Fruit fly (Drosophila melanogaster) whole organism, embryonic: ENCODE data around the gene bor.
A peak's percentile ranks its signal among the peaks of the same experiment; 100 is the strongest.

ENCODE experiments used
- Bdp1 ChIP-seq: fragments of 200-800 bp; sonication (Bioruptor generic); optimal IDR thresholded peaks from 3 replicates; lab custom pipeline; 2016; ENCODE audit warnings: missing biosample characterization, missing genetic modification characterization
- BtbVII ChIP-seq: fragments of 200-800 bp; sonication (Bioruptor generic); optimal IDR thresholded peaks from 3 replicates; lab custom pipeline; 2017; ENCODE audit warnings: missing biosample characterization, mild to moderate bottlenecking, missing genetic modification characterization
- C15 ChIP-seq: fragments of 200-800 bp; sonication (Bioruptor generic); IDR thresholded peaks from 3 replicates; pipeline ENCODE4 v1.3.6; 2022; ENCODE audit warnings: missing biosample characterization, missing genetic modification characterization
- CG10654 ChIP-seq: fragments of 200-800 bp; sonication (Bioruptor generic); optimal IDR thresholded peaks from 2 replicates; lab custom pipeline; 2016; ENCODE audit warnings: missing biosample characterization, missing genetic modification characterization
- CG1529 ChIP-seq: fragments of 200-800 bp; sonication (Bioruptor generic); optimal IDR thresholded peaks from 3 replicates; lab custom pipeline; 2018; ENCODE audit warnings: missing biosample characterization, missing genetic modification characterization
- CG15514 ChIP-seq: fragments of 200-800 bp; sonication (Bioruptor generic); optimal IDR thresholded peaks from 3 replicates; lab custom pipeline; 2017; ENCODE audit warnings: missing biosample characterization, missing genetic modification characterization, mild to moderate bottlenecking, moderate library complexity, missing genetic modification reagents
- CG2712 ChIP-seq: fragments of 200-800 bp; optimal IDR thresholded peaks from 3 replicates; lab custom pipeline; 2019; ENCODE audit warnings: missing biosample characterization, mild to moderate bottlenecking, missing genetic modification characterization, moderate library complexity
- CG2889 ChIP-seq: fragments of 200-800 bp; sonication (Bioruptor generic); IDR thresholded peaks from 3 replicates; pipeline ENCODE4 v1.3.6; 2022; ENCODE audit warnings: missing biosample characterization, missing genetic modification characterization
- CG32772 ChIP-seq: fragments of 200-800 bp; sonication (Bioruptor generic); IDR thresholded peaks from 2 replicates; pipeline ENCODE4 v1.3.6; 2022; ENCODE audit warnings: missing biosample characterization, missing genetic modification characterization
- CG3838 ChIP-seq: fragments of 200-800 bp; sonication (Bioruptor generic); optimal IDR thresholded peaks from 3 replicates; lab custom pipeline; 2016; ENCODE audit warnings: missing biosample characterization, missing genetic modification characterization
- CG4404 ChIP-seq: fragments of 200-800 bp; sonication (Bioruptor generic); IDR thresholded peaks from 2 replicates; pipeline ENCODE4 v1.3.6; 2022; ENCODE audit warnings: missing biosample characterization, missing genetic modification characterization
- CG6765 ChIP-seq: fragments of 200-800 bp; sonication (Bioruptor generic); optimal IDR thresholded peaks from 3 replicates; lab custom pipeline; 2017; ENCODE audit warnings: missing biosample characterization, mild to moderate bottlenecking, missing genetic modification characterization
- CG6791 ChIP-seq: fragments of 200-800 bp; sonication (Bioruptor generic); IDR thresholded peaks from 3 replicates; pipeline ENCODE4 v1.3.6; 2022; ENCODE audit warnings: missing biosample characterization, missing genetic modification characterization; ENCODE audit not compliant: partially characterized antibody
- CG8281 ChIP-seq: fragments of 200-800 bp; sonication (Bioruptor generic); optimal IDR thresholded peaks from 2 replicates; lab custom pipeline; 2018; ENCODE audit warnings: missing biosample characterization, mild to moderate bottlenecking, missing genetic modification characterization, moderate library complexity
- CTCF ChIP-seq: fragments of 200-800 bp; sonication (Bioruptor generic); optimal IDR thresholded peaks from 2 replicates; lab custom pipeline; 2017; ENCODE audit warnings: missing biosample characterization, mild to moderate bottlenecking, missing genetic modification characterization, moderate library complexity
- Dip2 ChIP-seq: fragments of 200-800 bp; sonication (Bioruptor generic); IDR thresholded peaks from 2 replicates; pipeline ENCODE4 v1.3.6; 2022; ENCODE audit warnings: missing biosample characterization, missing genetic modification characterization
- Doc2 ChIP-seq: fragments of 200-800 bp; sonication (Bioruptor generic); IDR thresholded peaks from 2 replicates; pipeline ENCODE4 v1.3.6; 2022; ENCODE audit warnings: missing biosample characterization, missing genetic modification characterization
- Gsc ChIP-seq: fragments of 200-800 bp; sonication (Bioruptor generic); IDR thresholded peaks from 2 replicates; pipeline ENCODE4 v1.3.6; 2022; ENCODE audit warnings: missing biosample characterization, missing genetic modification characterization
- HLH4C ChIP-seq: fragments of 200-800 bp; sonication (Bioruptor generic); IDR thresholded peaks from 3 replicates; pipeline ENCODE4 v1.3.6; 2022; ENCODE audit warnings: missing biosample characterization, missing genetic modification characterization; ENCODE audit not compliant: partially characterized antibody
- Hr51 ChIP-seq, 2 experiments: fragments of 200-800 bp; sonication (Bioruptor generic); optimal IDR thresholded peaks; 2 replicates in 1 of 2; 3 replicates in 1 of 2; lab custom pipeline; 2016 to 2018; ENCODE audit warnings: missing biosample characterization in 2 of 2, missing genetic modification characterization in 2 of 2, mild to moderate bottlenecking in 1 of 2, moderate library complexity in 1 of 2
- Hsf ChIP-seq: fragments of 200-800 bp; sonication (Bioruptor generic); optimal IDR thresholded peaks from 3 replicates; lab custom pipeline; 2016; ENCODE audit warnings: missing biosample characterization, missing genetic modification characterization
- Lim3 ChIP-seq: fragments of 200-800 bp; sonication (Bioruptor generic); IDR thresholded peaks from 2 replicates; pipeline ENCODE4 v1.3.6; 2022; ENCODE audit warnings: missing biosample characterization, missing genetic modification characterization
- Lpt ChIP-seq: fragments of >200 bp; optimal IDR thresholded peaks from 2 replicates; lab custom pipeline; 2018; ENCODE audit warnings: missing biosample characterization, missing genetic modification characterization
- Ptx1 ChIP-seq: fragments of 200-800 bp; sonication (Bioruptor generic); IDR thresholded peaks from 2 replicates; pipeline ENCODE4 v1.3.6; 2022; ENCODE audit warnings: missing biosample characterization, missing genetic modification characterization
- bcd ChIP-seq: fragments of 200-800 bp; sonication (Bioruptor generic); optimal IDR thresholded peaks from 2 replicates; lab custom pipeline; 2017; ENCODE audit warnings: missing biosample characterization, mild to moderate bottlenecking, missing genetic modification characterization
- btn ChIP-seq: fragments of 200-800 bp; sonication (Bioruptor generic); optimal IDR thresholded peaks from 2 replicates; lab custom pipeline; 2016; ENCODE audit warnings: missing biosample characterization, missing genetic modification characterization
- croc ChIP-seq: fragments of 200-800 bp; sonication (Bioruptor generic); conservative IDR thresholded peaks from 3 replicates; pipeline ENCODE4 v1.3.6; 2022; ENCODE audit warnings: missing biosample characterization, missing genetic modification characterization
- crp ChIP-seq, 2 experiments: fragments of 200-800 bp; sonication (Bioruptor generic); optimal IDR thresholded peaks; 2 replicates in 1 of 2; 3 replicates in 1 of 2; lab custom pipeline; 2017; ENCODE audit warnings: missing biosample characterization in 2 of 2, missing genetic modification characterization in 2 of 2, mild to moderate bottlenecking in 1 of 2, moderate library complexity in 1 of 2
- dmrt11E ChIP-seq: fragments of 200-800 bp; sonication (Bioruptor generic); optimal IDR thresholded peaks from 3 replicates; lab custom pipeline; 2018; ENCODE audit warnings: missing biosample characterization, mild to moderate bottlenecking, missing genetic modification characterization, moderate library complexity
- fd64A ChIP-seq: fragments of 200-800 bp; sonication (Bioruptor generic); optimal IDR thresholded peaks from 3 replicates; lab custom pipeline; 2018; ENCODE audit warnings: missing biosample characterization, mild to moderate bottlenecking, missing genetic modification characterization
- ftz-f1 ChIP-seq: fragments of 200-800 bp; sonication (Bioruptor generic); optimal IDR thresholded peaks from 2 replicates; lab custom pipeline; 2016; ENCODE audit warnings: missing biosample characterization, missing genetic modification characterization
- gfzf ChIP-seq: fragments of 200-800 bp; sonication (Bioruptor generic); optimal IDR thresholded peaks from 2 replicates; lab custom pipeline; 2016; ENCODE audit warnings: missing biosample characterization, mild to moderate bottlenecking, missing genetic modification characterization, moderate library complexity
- inv ChIP-seq: fragments of 200-800 bp; sonication (Bioruptor generic); IDR thresholded peaks from 2 replicates; pipeline ENCODE4 v1.3.6; 2022; ENCODE audit warnings: missing biosample characterization, missing genetic modification characterization; ENCODE audit not compliant: partially characterized antibody
- jigr1 ChIP-seq: fragments of 200-800 bp; sonication (Bioruptor generic); IDR thresholded peaks from 3 replicates; pipeline ENCODE4 v1.3.6; 2022; ENCODE audit warnings: missing biosample characterization, missing genetic modification characterization
- lab ChIP-seq: fragments of 200-800 bp; sonication (Bioruptor generic); optimal IDR thresholded peaks from 3 replicates; lab custom pipeline; 2017; ENCODE audit warnings: missing biosample characterization, missing genetic modification characterization, mild to moderate bottlenecking, moderate library complexity, missing genetic modification reagents
- nerfin-1 ChIP-seq: fragments of 200-800 bp; sonication (Bioruptor generic); optimal IDR thresholded peaks from 3 replicates; lab custom pipeline; 2019; ENCODE audit warnings: missing biosample characterization, mild to moderate bottlenecking, missing genetic modification characterization, moderate library complexity
- nerfin-2 ChIP-seq: fragments of 200-800 bp; sonication (Bioruptor generic); IDR thresholded peaks from 2 replicates; pipeline ENCODE4 v1.3.6; 2022; ENCODE audit warnings: missing biosample characterization, missing genetic modification characterization; ENCODE audit not compliant: partially characterized antibody
- otp ChIP-seq: fragments of 200-800 bp; sonication (Bioruptor generic); IDR thresholded peaks from 3 replicates; pipeline ENCODE4, ENCODE4 v1.3.6; 2022; ENCODE audit warnings: missing biosample characterization, missing genetic modification characterization
- phol ChIP-seq: fragments of 200-800 bp; sonication (Bioruptor generic); optimal IDR thresholded peaks from 3 replicates; lab custom pipeline; 2018; ENCODE audit warnings: missing biosample characterization, mild to moderate bottlenecking, missing genetic modification characterization, moderate library complexity
- psq ChIP-seq: fragments of 200-800 bp; sonication (Bioruptor generic); optimal IDR thresholded peaks from 2 replicates; lab custom pipeline; 2017; ENCODE audit warnings: missing biosample characterization, missing genetic modification characterization
- sens ChIP-seq: fragments of 200-800 bp; sonication (Bioruptor generic); peaks from one replicate; lab custom pipeline; 2016; ENCODE audit warnings: missing biosample characterization, missing genetic modification characterization
- so ChIP-seq: fragments of 200-800 bp; sonication (Bioruptor generic); IDR thresholded peaks from 3 replicates; pipeline ENCODE4 v1.3.6; 2022; ENCODE audit warnings: missing biosample characterization, missing genetic modification characterization
- sug ChIP-seq: fragments of 200-800 bp; optimal IDR thresholded peaks from 2 replicates; lab custom pipeline; 2019; ENCODE audit warnings: missing biosample characterization, mild to moderate bottlenecking, missing genetic modification characterization, moderate library complexity
- tgo ChIP-seq: fragments of 200-800 bp; sonication (Bioruptor generic); IDR thresholded peaks from 3 replicates; pipeline ENCODE4 v1.3.6; 2022; ENCODE audit warnings: missing biosample characterization, missing genetic modification characterization
- tin ChIP-seq: fragments of 200-800 bp; sonication (Bioruptor generic); optimal IDR thresholded peaks from 3 replicates; lab custom pipeline; 2016; ENCODE audit warnings: missing biosample characterization, missing genetic modification characterization
- tna ChIP-seq: fragments of 200-800 bp; sonication (Bioruptor generic); IDR thresholded peaks from 2 replicates; pipeline ENCODE4 v1.3.6; 2022; ENCODE audit warnings: missing biosample characterization, missing genetic modification characterization; ENCODE audit not compliant: partially characterized antibody
- tx ChIP-seq: fragments of 200-800 bp; sonication (Bioruptor generic); optimal IDR thresholded peaks from 2 replicates; lab custom pipeline; 2016; ENCODE audit warnings: missing biosample characterization, missing genetic modification characterization
- unc-4 ChIP-seq: fragments of 200-800 bp; sonication (Bioruptor generic); IDR thresholded peaks from 2 replicates; pipeline ENCODE4 v1.3.6; 2022; ENCODE audit warnings: missing biosample characterization, missing genetic modification characterization; ENCODE audit not compliant: partially characterized antibody
- vfl ChIP-seq: fragments of 200-800 bp; sonication (Bioruptor generic); optimal IDR thresholded peaks from 2 replicates; lab custom pipeline; 2016; ENCODE audit warnings: missing biosample characterization, missing genetic modification characterization

bor gene

DNA sequence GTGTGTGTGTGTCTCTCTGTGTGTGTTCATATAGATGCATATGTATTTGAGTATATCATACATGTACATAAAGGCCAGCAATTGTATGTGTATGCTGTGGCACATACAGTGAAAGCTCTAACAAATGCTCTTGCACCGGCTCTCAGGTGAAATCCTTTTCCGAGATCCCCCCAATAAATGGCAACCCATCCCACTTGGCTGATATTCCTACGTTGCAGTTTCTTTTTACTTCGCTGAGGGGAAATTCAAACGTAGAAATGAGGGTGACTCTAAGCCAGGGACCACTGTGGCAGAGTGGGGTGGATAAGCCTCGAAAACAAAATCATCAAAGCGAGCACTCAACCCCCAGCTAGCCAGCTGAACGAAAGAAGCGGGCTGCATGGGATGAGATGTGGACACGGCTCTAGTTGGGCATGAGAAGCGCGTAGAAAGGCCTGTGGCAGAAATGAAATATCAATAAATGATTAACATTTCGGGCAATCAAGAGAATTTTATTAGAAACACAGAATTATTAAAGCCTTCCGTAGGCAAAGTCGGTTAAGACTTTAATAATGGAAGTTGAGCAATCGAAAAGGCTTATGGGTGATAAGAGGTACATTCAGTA, 41.5 kb downstream of the bor start (continued):
- no peak for TF ChIP-seq unc-4 (GFP tag; lab: Robert Waterston, UW)
- TF ChIP-seq crp (GFP tag; optimal IDR thresholded peaks at IDR 0.05; lab: Kevin White, UChicago), result peak in 1 of 2 experiments; percentile 76
- TF ChIP-seq CTCF, result peak; percentile 77
- TF ChIP-seq CG32772, result peak; percentile 100
- peak; percentile 96 for TF ChIP-seq CG15514 (GFP tag; lab: Kevin White, UChicago)
- peak; percentile 100 for TF ChIP-seq otp (GFP tag; lab: Robert Waterston, UW)
- TF ChIP-seq fd64A (GFP tag; lab: Kevin White, UChicago), result peak; percentile 100
- TF ChIP-seq Doc2 (GFP tag; lab: Robert Waterston, UW), result peak; percentile 98
- TF ChIP-seq dmrt11E (tag; lab: Kevin White, UChicago), result peak; percentile 93
- 0 out of 3 replicates have a peak, but pooled peaks have one; percentile 27 for TF ChIP-seq CG6791
- peak; percentile 83 for TF ChIP-seq Dip2 (GFP tag; lab: Robert Waterston, UW)
- TF ChIP-seq bcd, result peak; percentile 98
- peak; percentile 99 for TF ChIP-seq CG2889 (GFP tag; lab: Robert Waterston, UW)
- TF ChIP-seq CG3838 (GFP tag; lab: Kevin White, UChicago), result peak; percentile 98
- peak; percentile 99 for TF ChIP-seq Hsf (GFP tag; lab: Kevin White, UChicago)
- peak; percentile 99 for TF ChIP-seq Lim3 (GFP tag; lab: Robert Waterston, UW)
- peak; percentile 99 for TF ChIP-seq tx (GFP tag; lab: Kevin White, UChicago)
- TF ChIP-seq CG6765 (GFP tag; lab: Kevin White, UChicago), result peak; percentile 93
- TF ChIP-seq Gsc (GFP tag; lab: Robert Waterston, UW), result peak; percentile 99
- peak; percentile 99 for TF ChIP-seq CG1529 (GFP tag; lab: Kevin White, UChicago)
- peak; percentile 100 for TF ChIP-seq so (GFP tag; lab: Robert Waterston, UW)
- TF ChIP-seq C15 (GFP tag; lab: Robert Waterston, UW), result peak; percentile 99
- peak; percentile 99 for TF ChIP-seq croc (GFP tag; lab: Robert Waterston, UW)
- peak; percentile 98 for TF ChIP-seq BtbVII (GFP tag; lab: Kevin White, UChicago)
- TF ChIP-seq btn, result peak; percentile 100
- TF ChIP-seq Bdp1, result peak; percentile 95
- peak; percentile 63; the same call in 1 of the 2 replicates for TF ChIP-seq tna (GFP tag; lab: Robert Waterston, UW)
- peak; percentile 96 for TF ChIP-seq sug
- TF ChIP-seq Lpt, result no peak
- peak; percentile 100 for TF ChIP-seq CG10654 (GFP tag; lab: Kevin White, UChicago)
- peak; percentile 97 for TF ChIP-seq phol (tag; lab: Kevin White, UChicago)
- TF ChIP-seq tin, result peak; percentile 99
- peak; percentile 49 for TF ChIP-seq gfzf (GFP tag; lab: Kevin White, UChicago)
- TF ChIP-seq CG4404 (GFP tag; lab: Robert Waterston, UW), result peak; percentile 99
- peak; percentile 100 for TF ChIP-seq lab (GFP tag; lab: Kevin White, UChicago)
- peak; percentile 95 for TF ChIP-seq psq (GFP tag; lab: Kevin White, UChicago)
- TF ChIP-seq nerfin-2, result no peak
- peak; percentile 96 for TF ChIP-seq nerfin-1 (tag; lab: Kevin White, UChicago)
- no peak for TF ChIP-seq inv (GFP tag; lab: Robert Waterston, UW)
- TF ChIP-seq Hr51 (GFP tag; optimal IDR thresholded peaks at IDR 0.05; lab: Kevin White, UChicago), result peak; percentile 99
- peak; percentile 94 for TF ChIP-seq CG8281
- peak; percentile 100 for TF ChIP-seq tgo (GFP tag; lab: Robert Waterston, UW)
- no peak; the same call in 1 of the 3 replicates for TF ChIP-seq HLH4C (GFP tag; lab: Robert Waterston, UW)
- peak; percentile 100 for TF ChIP-seq Ptx1 (GFP tag; lab: Robert Waterston, UW)
- peak; percentile 99 for TF ChIP-seq vfl (GFP tag; lab: Kevin White, UChicago)
- TF ChIP-seq CG2712, result peak; percentile 99
- TF ChIP-seq ftz-f1, result peak; percentile 97
- peak; percentile 100 for TF ChIP-seq sens (GFP tag; lab: Kevin White, UChicago)
- TF ChIP-seq jigr1 (GFP tag; lab: Robert Waterston, UW), result peak; percentile 99
